Fruit fly (Drosophila melanogaster) whole organism, embryonic: ENCODE data around the gene Sec13.
A peak's percentile ranks its signal among the peaks of the same experiment; 100 is the strongest.

Source experiments
- Ada2b ChIP-seq: fragments of 200-800 bp; sonication (Bioruptor generic); IDR thresholded peaks from 2 replicates; pipeline ENCODE4 v1.3.6; 2022; ENCODE audit warnings: missing biosample characterization, missing genetic modification characterization
- Adf1 ChIP-seq: fragments of 200-800 bp; sonication (Bioruptor generic); IDR thresholded peaks from 2 replicates; pipeline ENCODE4 v1.3.6; 2022; ENCODE audit warnings: missing biosample characterization, missing genetic modification characterization
- Bteb2 ChIP-seq: fragments of 200-800 bp; sonication (Bioruptor generic); optimal IDR thresholded peaks from 2 replicates; lab custom pipeline; 2016; ENCODE audit warnings: missing biosample characterization, missing genetic modification characterization
- CG10654 ChIP-seq: fragments of 200-800 bp; sonication (Bioruptor generic); optimal IDR thresholded peaks from 2 replicates; lab custom pipeline; 2016; ENCODE audit warnings: missing biosample characterization, missing genetic modification characterization
- CG11093 ChIP-seq: fragments of 200-800 bp; sonication (Bioruptor generic); IDR thresholded peaks from 3 replicates; pipeline ENCODE4 v1.3.6; 2022; ENCODE audit warnings: missing biosample characterization, missing genetic modification characterization
- CG12942 ChIP-seq: fragments of 200-800 bp; sonication (Bioruptor generic); optimal IDR thresholded peaks from 3 replicates; lab custom pipeline; 2016; ENCODE audit warnings: missing biosample characterization, missing genetic modification characterization
- CG13287 ChIP-seq: fragments of 200-800 bp; sonication (Bioruptor generic); IDR thresholded peaks from 2 replicates; pipeline ENCODE4 v1.3.6; 2022; ENCODE audit warnings: missing biosample characterization, missing genetic modification characterization; ENCODE audit not compliant: partially characterized antibody
- CG15011 ChIP-seq: fragments of 200-800 bp; sonication (Bioruptor generic); optimal IDR thresholded peaks from 3 replicates; lab custom pipeline; 2018; ENCODE audit warnings: missing biosample characterization, mild to moderate bottlenecking, missing genetic modification characterization
- CG16813 ChIP-seq: fragments of 200-800 bp; sonication (Bioruptor generic); IDR thresholded peaks from 3 replicates; pipeline ENCODE4 v1.3.6; 2022; ENCODE audit warnings: missing biosample characterization, missing genetic modification characterization; ENCODE audit not compliant: partially characterized antibody
- CG16863 ChIP-seq: fragments of 200-800 bp; sonication (Bioruptor generic); optimal IDR thresholded peaks from 3 replicates; lab custom pipeline; 2016; ENCODE audit warnings: missing biosample characterization, missing genetic modification characterization
- CG17361 ChIP-seq: fragments of 200-800 bp; sonication (Bioruptor generic); IDR thresholded peaks from 3 replicates; pipeline ENCODE4 v1.3.6; 2022; ENCODE audit warnings: missing biosample characterization, missing genetic modification characterization
- CG17385 ChIP-seq: fragments of 200-800 bp; sonication (Bioruptor generic); optimal IDR thresholded peaks from 3 replicates; lab custom pipeline; 2018; ENCODE audit warnings: missing biosample characterization, mild to moderate bottlenecking, missing genetic modification characterization
- CG18599 ChIP-seq: fragments of 200-800 bp; sonication (Bioruptor generic); optimal IDR thresholded peaks from 3 replicates; lab custom pipeline; 2017; ENCODE audit warnings: missing biosample characterization, missing genetic modification characterization, mild to moderate bottlenecking, moderate library complexity, missing genetic modification reagents
- CG33557 ChIP-seq: fragments of 200-800 bp; sonication (Bioruptor generic); optimal IDR thresholded peaks from 2 replicates; lab custom pipeline; 2019; ENCODE audit warnings: missing biosample characterization, mild to moderate bottlenecking, missing genetic modification characterization, moderate library complexity
- CG4360 ChIP-seq: fragments of 200-800 bp; sonication (Bioruptor generic); IDR thresholded peaks from 2 replicates; pipeline ENCODE4 v1.3.6; 2022; ENCODE audit warnings: missing biosample characterization, missing genetic modification characterization
- CG9215 ChIP-seq: fragments of 200-800 bp; sonication (Bioruptor generic); IDR thresholded peaks from 2 replicates; pipeline ENCODE4 v1.3.6; 2022; ENCODE audit warnings: missing biosample characterization, missing genetic modification characterization
- CG9437 ChIP-seq: fragments of 200-800 bp; sonication (Bioruptor generic); optimal IDR thresholded peaks from 2 replicates; lab custom pipeline; 2018; ENCODE audit warnings: missing biosample characterization, mild to moderate bottlenecking, missing genetic modification characterization
- CTCF ChIP-seq: fragments of 200-800 bp; sonication (Bioruptor generic); optimal IDR thresholded peaks from 2 replicates; lab custom pipeline; 2017; ENCODE audit warnings: missing biosample characterization, mild to moderate bottlenecking, missing genetic modification characterization, moderate library complexity
- Camta ChIP-seq: fragments of 200-800 bp; sonication (Bioruptor generic); optimal IDR thresholded peaks from 2 replicates; lab custom pipeline; 2016; ENCODE audit warnings: missing biosample characterization, missing genetic modification characterization
- Dip3 ChIP-seq: fragments of 200-800 bp; sonication (Bioruptor generic); optimal IDR thresholded peaks from 3 replicates; lab custom pipeline; 2016; ENCODE audit warnings: missing biosample characterization, missing genetic modification characterization
- Dp ChIP-seq: fragments of 200-800 bp; sonication (Bioruptor generic); optimal IDR thresholded peaks from 2 replicates; lab custom pipeline; 2018; ENCODE audit warnings: missing biosample characterization, mild to moderate bottlenecking, missing genetic modification characterization, moderate library complexity
- H2.0 ChIP-seq: fragments of 200-800 bp; sonication (Bioruptor generic); IDR thresholded peaks from 2 replicates; pipeline ENCODE4 v1.3.6; 2022; ENCODE audit warnings: missing biosample characterization, missing genetic modification characterization
- HLH3B ChIP-seq: fragments of 200-800 bp; sonication (Bioruptor generic); IDR thresholded peaks from 2 replicates; pipeline ENCODE4 v1.3.6; 2022; ENCODE audit warnings: missing biosample characterization, missing genetic modification characterization
- HmgD ChIP-seq: fragments of 200-800 bp; sonication (Bioruptor generic); optimal IDR thresholded peaks from 3 replicates; lab custom pipeline; 2016; ENCODE audit warnings: missing biosample characterization, missing genetic modification characterization
- Tbp ChIP-seq: fragments of >200 bp; optimal IDR thresholded peaks from 2 replicates; lab custom pipeline; 2018; ENCODE audit warnings: missing biosample characterization, missing genetic modification characterization
- ara ChIP-seq: fragments of 200-800 bp; sonication (Bioruptor generic); IDR thresholded peaks from 2 replicates; pipeline ENCODE4 v1.3.6; 2022; ENCODE audit warnings: missing biosample characterization, missing genetic modification characterization
- bsh ChIP-seq, 2 experiments: fragments of 200-800 bp; sonication (Bioruptor generic); optimal IDR thresholded peaks; 2 replicates each; lab custom pipeline; 2017 to 2018; ENCODE audit warnings: mild to moderate bottlenecking in 2 of 2, missing biosample characterization in 2 of 2, missing genetic modification characterization in 2 of 2, moderate library complexity in 1 of 2
- cg ChIP-seq: fragments of 200-800 bp; sonication (Bioruptor generic); optimal IDR thresholded peaks from 3 replicates; lab custom pipeline; 2019; ENCODE audit warnings: missing biosample characterization, mild to moderate bottlenecking, missing genetic modification characterization, moderate library complexity
- chn ChIP-seq: fragments of 200-800 bp; sonication (Bioruptor generic); optimal IDR thresholded peaks from 2 replicates; lab custom pipeline; 2016; ENCODE audit warnings: missing biosample characterization, missing genetic modification characterization
- ci ChIP-seq: fragments of 200-800 bp; sonication (Bioruptor generic); IDR thresholded peaks from 3 replicates; pipeline ENCODE4 v1.3.6; 2022; ENCODE audit warnings: missing biosample characterization, missing genetic modification characterization
- corto ChIP-seq: fragments of 200-800 bp; sonication (Bioruptor generic); optimal IDR thresholded peaks from 2 replicates; lab custom pipeline; 2016; ENCODE audit warnings: missing biosample characterization, mild to moderate bottlenecking, missing genetic modification characterization, moderate library complexity
- crc ChIP-seq: fragments of 200-800 bp; sonication (Bioruptor generic); optimal IDR thresholded peaks from 2 replicates; lab custom pipeline; 2016; ENCODE audit warnings: missing biosample characterization, missing genetic modification characterization
- crol ChIP-seq: fragments of 200-800 bp; sonication (Bioruptor generic); IDR thresholded peaks from 2 replicates; pipeline ENCODE4 v1.3.6; 2022; ENCODE audit warnings: missing biosample characterization, missing genetic modification characterization
- dm ChIP-seq: fragments of 200-800 bp; sonication (Bioruptor generic); optimal IDR thresholded peaks from 3 replicates; lab custom pipeline; 2016; ENCODE audit warnings: missing biosample characterization, missing genetic modification characterization
- dpn ChIP-seq, 2 experiments: fragments of 200-800 bp; sonication (Bioruptor generic); optimal IDR thresholded peaks; 3 replicates each; lab custom pipeline; 2016; ENCODE audit warnings: missing biosample characterization in 2 of 2, missing genetic modification characterization in 2 of 2
- emc ChIP-seq: fragments of 200-800 bp; sonication (Bioruptor generic); optimal IDR thresholded peaks from 2 replicates; lab custom pipeline; 2016; ENCODE audit warnings: missing biosample characterization, missing genetic modification characterization
- fd102C ChIP-seq: fragments of 200-800 bp; sonication (Bioruptor generic); optimal IDR thresholded peaks from 2 replicates; lab custom pipeline; 2018; ENCODE audit warnings: missing biosample characterization, mild to moderate bottlenecking, missing genetic modification characterization, moderate library complexity
- lbe ChIP-seq: fragments of 200-800 bp; sonication (Bioruptor generic); optimal IDR thresholded peaks from 2 replicates; lab custom pipeline; 2016; ENCODE audit warnings: missing biosample characterization, mild to moderate bottlenecking, missing genetic modification characterization
- lola ChIP-seq, 3 experiments: fragments of >200 bp in 2 of 3; fragments of 200-800 bp in 1 of 3; sonication (Bioruptor generic) in 1 of 3; optimal IDR thresholded peaks; 2 replicates each; lab custom pipeline; 2017 to 2019; ENCODE audit warnings: missing biosample characterization in 3 of 3, missing genetic modification characterization in 3 of 3, mild to moderate bottlenecking in 1 of 3, moderate library complexity in 1 of 3
- mirr ChIP-seq: fragments of 200-800 bp; sonication (Bioruptor generic); optimal IDR thresholded peaks from 3 replicates; lab custom pipeline; 2018; ENCODE audit warnings: missing biosample characterization, mild to moderate bottlenecking, missing genetic modification characterization
- nom ChIP-seq: fragments of 200-800 bp; sonication (Bioruptor generic); optimal IDR thresholded peaks from 2 replicates; lab custom pipeline; 2017; ENCODE audit warnings: missing biosample characterization, missing genetic modification characterization, mild to moderate bottlenecking, moderate library complexity, missing genetic modification reagents
- pan ChIP-seq, 4 experiments: fragments of >200 bp in 3 of 4; fragments of 200-800 bp in 1 of 4; sonication (Bioruptor generic) in 1 of 4; optimal IDR thresholded peaks in 3 of 4; IDR thresholded peaks in 1 of 4; 2 replicates each; pipeline versions ENCODE4 v1.3.6 to Lab custom; 2017 to 2022; ENCODE audit warnings: missing biosample characterization in 2 of 4, missing genetic modification characterization in 2 of 4, mixed read lengths in 1 of 4
- repo ChIP-seq: fragments of 200-800 bp; sonication (Bioruptor generic); optimal IDR thresholded peaks from 2 replicates; lab custom pipeline; 2016; ENCODE audit warnings: missing biosample characterization, missing genetic modification characterization
- schlank ChIP-seq: fragments of 200-800 bp; sonication (Bioruptor generic); optimal IDR thresholded peaks from 2 replicates; lab custom pipeline; 2018; ENCODE audit warnings: missing biosample characterization, mild to moderate bottlenecking, missing genetic modification characterization
- slbo ChIP-seq: fragments of 200-800 bp; sonication (Bioruptor generic); IDR thresholded peaks from 2 replicates; pipeline ENCODE4 v1.3.6; 2022; ENCODE audit warnings: missing biosample characterization, missing genetic modification characterization
- sr ChIP-seq: fragments of 200-800 bp; sonication (Bioruptor generic); IDR thresholded peaks from 3 replicates; pipeline ENCODE4 v1.3.6; 2022; ENCODE audit warnings: missing biosample characterization, missing genetic modification characterization
- vfl ChIP-seq: fragments of 200-800 bp; sonication (Bioruptor generic); optimal IDR thresholded peaks from 2 replicates; lab custom pipeline; 2016; ENCODE audit warnings: missing biosample characterization, missing genetic modification characterization
- wdn ChIP-seq: fragments of 200-800 bp; sonication (Bioruptor generic); IDR thresholded peaks from 2 replicates; pipeline ENCODE4 v1.3.6; 2022; ENCODE audit warnings: missing biosample characterization, missing genetic modification characterization
- yki ChIP-seq: fragments of >200 bp; optimal IDR thresholded peaks from 3 replicates; lab custom pipeline; 2018
- zen2 ChIP-seq: fragments of 200-800 bp; sonication (Bioruptor generic); IDR thresholded peaks from 3 replicates; pipeline ENCODE4 v1.3.6; 2022; ENCODE audit warnings: missing biosample characterization, missing genetic modification characterization; ENCODE audit not compliant: partially characterized antibody

Sec13 gene

dm6 chr3R:23334036-23334744, 21.9 kb upstream of the Sec13 start (continued):
- TF ChIP-seq Adf1 (GFP tag; lab: Robert Waterston, UW) (peak; percentile 98), Camta (GFP tag; lab: Kevin White, UChicago) (no peak), Ada2b (no peak), HLH3B (no peak), dpn (GFP tag; optimal IDR thresholded peaks at IDR 0.05; lab: Kevin White, UChicago) (peak in 1 of 2 experiments; percentile 19), ara (GFP tag; lab: Robert Waterston, UW) (0 out of 2 replicates have a peak, but pooled peaks have one; percentile 4), wdn (GFP tag; lab: Robert Waterston, UW) (no peak), sr (GFP tag; lab: Robert Waterston, UW) (0 out of 3 replicates have a peak, but pooled peaks have one; percentile 18), zen2 (no peak), CG15011 (GFP tag; lab: Kevin White, UChicago) (no peak), CG17385 (GFP tag; lab: Kevin White, UChicago) (peak; percentile 79), cg (peak; percentile 46), CG4360 (GFP tag; lab: Robert Waterston, UW) (peak; percentile 73), crol (peak; percentile 60), bsh (GFP tag; optimal IDR thresholded peaks at IDR 0.05; lab: Kevin White, UChicago) (peak in 1 of 2 experiments; percentile 99), emc (GFP tag; lab: Kevin White, UChicago) (no peak), CG9215 (GFP tag; lab: Robert Waterston, UW) (no peak), lbe (GFP tag; lab: Kevin White, UChicago) (peak; percentile 51), corto (GFP tag; lab: Kevin White, UChicago) (peak; percentile 41), yki (lab: Kevin White, UChicago) (peak; percentile 64), ci (GFP tag; lab: Robert Waterston, UW) (no peak), CG13287 (GFP tag; lab: Robert Waterston, UW) (peak; percentile 39), H2.0 (GFP tag; lab: Robert Waterston, UW) (no peak), nom (GFP tag; lab: Kevin White, UChicago) (peak; percentile 99)
- TF ChIP-seq, all 482 proteins: peak for 31

- TF ChIP-seq schlank (no peak), dm (GFP tag; lab: Kevin White, UChicago) (no peak), mirr (no peak), Dip3 (GFP tag; lab: Kevin White, UChicago) (peak; percentile 30), CG11093 (no peak), chn (GFP tag; lab: Kevin White, UChicago) (peak; percentile 3), CG17361 (GFP tag; lab: Robert Waterston, UW) (no peak), CG10654 (GFP tag; lab: Kevin White, UChicago) (no peak), CG12942 (GFP tag; lab: Kevin White, UChicago) (no peak), crc (peak; percentile 4), lola (GFP tag; optimal IDR thresholded peaks at IDR 0.05; lab: Kevin White, UChicago) (no peak), CTCF (GFP tag; lab: Kevin White, UChicago) (no peak), fd102C (GFP tag; lab: Kevin White, UChicago) (no peak), CG33557 (GFP tag; lab: Kevin White, UChicago) (no peak), CG18599 (GFP tag; lab: Kevin White, UChicago) (peak; percentile 69), corto (GFP tag; lab: Kevin White, UChicago) (no peak), vfl (GFP tag; lab: Kevin White, UChicago) (no peak), Bteb2 (GFP tag; lab: Kevin White, UChicago) (peak; percentile 36), CG9437 (GFP tag; lab: Kevin White, UChicago) (no peak), Dp (GFP tag; lab: Kevin White, UChicago) (no peak), HmgD (GFP tag; lab: Kevin White, UChicago) (no peak), slbo (GFP tag; lab: Robert Waterston, UW) (peak; percentile 76), Ada2b (peak; percentile 51), CG16813 (GFP tag; lab: Robert Waterston, UW) (no peak), Tbp (GFP tag; lab: Kevin White, UChicago) (no peak), repo (no peak), CG16863 (GFP tag; lab: Kevin White, UChicago) (no peak), pan (optimal IDR thresholded peaks at IDR 0.05; lab: Kevin White, UChicago) (no peak), pan (GFP tag; optimal IDR thresholded peaks at IDR 0.05 in 1 of 2, IDR thresholded peaks at IDR 0.05 in 1 of 2) (peak in 1 of 2 experiments; percentile 55)
These were observed 21.2 kb upstream of the Sec13 start for dm6 chr3R:23334866-23335265.
